Fruit fly (Drosophila melanogaster) whole organism, embryonic: ENCODE measurements around the gene Aprt.

ENCODE experiments used
- Antp ChIP-seq: fragments of 200-800 bp; sonication (Bioruptor generic); optimal IDR thresholded peaks from 3 replicates; lab custom pipeline; 2016; ENCODE audit warnings: missing biosample characterization, missing genetic modification characterization
- Awh ChIP-seq: fragments of 200-800 bp; sonication (Bioruptor generic); IDR thresholded peaks from 2 replicates; pipeline ENCODE4, ENCODE4 v1.3.6; 2022; ENCODE audit warnings: missing biosample characterization, missing genetic modification characterization
- Bdp1 ChIP-seq: fragments of 200-800 bp; sonication (Bioruptor generic); optimal IDR thresholded peaks from 3 replicates; lab custom pipeline; 2016; ENCODE audit warnings: missing biosample characterization, missing genetic modification characterization
- CG10321 ChIP-seq: fragments of 200-800 bp; sonication (Bioruptor generic); IDR thresholded peaks from 2 replicates; pipeline ENCODE4 v1.3.6; 2022; ENCODE audit warnings: missing biosample characterization, missing genetic modification characterization
- CG10462 ChIP-seq: fragments of 200-800 bp; sonication (Bioruptor generic); optimal IDR thresholded peaks from 2 replicates; lab custom pipeline; 2016; ENCODE audit warnings: missing biosample characterization, missing genetic modification characterization
- CG12104 ChIP-seq: fragments of 200-800 bp; sonication (Bioruptor generic); optimal IDR thresholded peaks from 3 replicates; lab custom pipeline; 2016; ENCODE audit warnings: missing biosample characterization, missing genetic modification characterization
- CG14860 ChIP-seq: fragments of 200-800 bp; sonication (Bioruptor generic); IDR thresholded peaks from 3 replicates; pipeline ENCODE4 v1.3.6; 2022; ENCODE audit warnings: missing biosample characterization, missing genetic modification characterization; ENCODE audit not compliant: partially characterized antibody
- CG15011 ChIP-seq: fragments of 200-800 bp; sonication (Bioruptor generic); optimal IDR thresholded peaks from 3 replicates; lab custom pipeline; 2018; ENCODE audit warnings: missing biosample characterization, mild to moderate bottlenecking, missing genetic modification characterization
- CG15269 ChIP-seq: fragments of 200-800 bp; sonication (Bioruptor generic); optimal IDR thresholded peaks from 2 replicates; lab custom pipeline; 2018; ENCODE audit warnings: missing biosample characterization, mild to moderate bottlenecking, missing genetic modification characterization, moderate library complexity
- CG17829 ChIP-seq: fragments of 200-800 bp; optimal IDR thresholded peaks from 2 replicates; lab custom pipeline; 2019; ENCODE audit warnings: missing biosample characterization, mild to moderate bottlenecking, missing genetic modification characterization, moderate library complexity
- CG1792 ChIP-seq: fragments of 200-800 bp; sonication (Bioruptor generic); optimal IDR thresholded peaks from 2 replicates; lab custom pipeline; 2016; ENCODE audit warnings: missing biosample characterization, missing genetic modification characterization
- CG18764 ChIP-seq: fragments of 200-800 bp; sonication (Bioruptor generic); optimal IDR thresholded peaks from 3 replicates; lab custom pipeline; 2016; ENCODE audit warnings: missing biosample characterization, missing genetic modification characterization
- CG30431 ChIP-seq: fragments of 200-800 bp; sonication (Bioruptor generic); optimal IDR thresholded peaks from 2 replicates; lab custom pipeline; 2017; ENCODE audit warnings: missing biosample characterization, missing genetic modification characterization
- CG31441 ChIP-seq: fragments of 200-800 bp; sonication (Bioruptor generic); IDR thresholded peaks from 2 replicates; pipeline ENCODE4 v1.3.6; 2022; ENCODE audit warnings: missing biosample characterization, missing genetic modification characterization
- CG32532 ChIP-seq: fragments of 200-800 bp; sonication (Bioruptor generic); IDR thresholded peaks from 2 replicates; pipeline ENCODE4 v1.3.6; 2022; ENCODE audit warnings: missing biosample characterization, missing genetic modification characterization
- CG42726 ChIP-seq: fragments of 200-800 bp; sonication (Bioruptor generic); IDR thresholded peaks from 2 replicates; pipeline ENCODE4 v1.3.6; 2022; ENCODE audit warnings: missing biosample characterization, missing genetic modification characterization; ENCODE audit not compliant: partially characterized antibody
- CG4707 ChIP-seq: fragments of 200-800 bp; sonication (Bioruptor generic); optimal IDR thresholded peaks from 2 replicates; lab custom pipeline; 2018; ENCODE audit warnings: missing biosample characterization, mild to moderate bottlenecking, missing genetic modification characterization, moderate library complexity
- CG6254 ChIP-seq: fragments of 200-800 bp; sonication (Bioruptor generic); optimal IDR thresholded peaks from 3 replicates; lab custom pipeline; 2017; ENCODE audit warnings: mild to moderate bottlenecking, missing biosample characterization, missing genetic modification reagents, missing genetic modification characterization
- CG6765 ChIP-seq: fragments of 200-800 bp; sonication (Bioruptor generic); optimal IDR thresholded peaks from 3 replicates; lab custom pipeline; 2017; ENCODE audit warnings: missing biosample characterization, mild to moderate bottlenecking, missing genetic modification characterization
- CG7271 ChIP-seq: fragments of 200-800 bp; sonication (Bioruptor generic); optimal IDR thresholded peaks from 2 replicates; lab custom pipeline; 2018; ENCODE audit warnings: missing biosample characterization, mild to moderate bottlenecking, missing genetic modification characterization, moderate library complexity
- CG7963 ChIP-seq: fragments of 200-800 bp; sonication (Bioruptor generic); IDR thresholded peaks from 3 replicates; pipeline ENCODE4 v1.3.6; 2022; ENCODE audit warnings: missing biosample characterization, missing genetic modification characterization; ENCODE audit not compliant: partially characterized antibody
- CG9437 ChIP-seq: fragments of 200-800 bp; sonication (Bioruptor generic); optimal IDR thresholded peaks from 2 replicates; lab custom pipeline; 2018; ENCODE audit warnings: missing biosample characterization, mild to moderate bottlenecking, missing genetic modification characterization
- ERR ChIP-seq: fragments of 200-800 bp; sonication (Bioruptor generic); optimal IDR thresholded peaks from 2 replicates; lab custom pipeline; 2016; ENCODE audit warnings: missing biosample characterization, missing genetic modification characterization
- Fer3 ChIP-seq: fragments of 200-800 bp; sonication (Bioruptor generic); optimal IDR thresholded peaks from 2 replicates; lab custom pipeline; 2018; ENCODE audit warnings: missing biosample characterization, mild to moderate bottlenecking, missing genetic modification characterization, moderate library complexity
- HLH54F ChIP-seq: fragments of 200-800 bp; sonication (Bioruptor generic); optimal IDR thresholded peaks from 3 replicates; lab custom pipeline; 2016; ENCODE audit warnings: missing biosample characterization, missing genetic modification characterization
- Lpt ChIP-seq: fragments of >200 bp; optimal IDR thresholded peaks from 2 replicates; lab custom pipeline; 2018; ENCODE audit warnings: missing biosample characterization, missing genetic modification characterization
- Nf-YB ChIP-seq: fragments of 200-800 bp; sonication (Bioruptor generic); optimal IDR thresholded peaks from 3 replicates; lab custom pipeline; 2019; ENCODE audit warnings: missing biosample characterization, mild to moderate bottlenecking, missing genetic modification characterization, moderate library complexity
- Oaz ChIP-seq: fragments of 200-800 bp; sonication (Bioruptor generic); IDR thresholded peaks from 2 replicates; pipeline ENCODE4 v1.3.6; 2022; ENCODE audit warnings: missing biosample characterization, missing genetic modification characterization
- Rfx ChIP-seq: fragments of 200-800 bp; sonication (Bioruptor generic); IDR thresholded peaks from 2 replicates; pipeline ENCODE4 v1.3.6; 2022; ENCODE audit warnings: missing biosample characterization, missing genetic modification characterization
- Sin3A ChIP-seq: fragments of >200 bp; optimal IDR thresholded peaks from 2 replicates; lab custom pipeline; 2018
- ac ChIP-seq: fragments of 200-800 bp; sonication (Bioruptor generic); optimal IDR thresholded peaks from 3 replicates; lab custom pipeline; 2017; ENCODE audit warnings: missing biosample characterization, mild to moderate bottlenecking, missing genetic modification characterization
- ap ChIP-seq: fragments of 200-800 bp; sonication (Bioruptor generic); IDR thresholded peaks from 2 replicates; pipeline ENCODE4 v1.3.6; 2022; ENCODE audit warnings: missing biosample characterization, missing genetic modification characterization
- ash1 ChIP-seq: fragments of 200-800 bp; sonication (Bioruptor generic); optimal IDR thresholded peaks from 2 replicates; lab custom pipeline; 2018; ENCODE audit warnings: missing biosample characterization, mild to moderate bottlenecking, missing genetic modification characterization
- ato ChIP-seq: fragments of 200-800 bp; sonication (Bioruptor generic); IDR thresholded peaks from 2 replicates; pipeline ENCODE4 v1.3.6; 2022; ENCODE audit warnings: missing biosample characterization, missing genetic modification characterization; ENCODE audit not compliant: partially characterized antibody
- bcd ChIP-seq: fragments of 200-800 bp; sonication (Bioruptor generic); optimal IDR thresholded peaks from 2 replicates; lab custom pipeline; 2017; ENCODE audit warnings: missing biosample characterization, mild to moderate bottlenecking, missing genetic modification characterization
- bowl ChIP-seq: fragments of 200-800 bp; sonication (Bioruptor generic); IDR thresholded peaks from 2 replicates; pipeline ENCODE4 v1.3.6; 2022; ENCODE audit warnings: missing biosample characterization, missing genetic modification characterization
- btn ChIP-seq: fragments of 200-800 bp; sonication (Bioruptor generic); optimal IDR thresholded peaks from 2 replicates; lab custom pipeline; 2016; ENCODE audit warnings: missing biosample characterization, missing genetic modification characterization
- cas ChIP-seq: fragments of 200-800 bp; sonication (Bioruptor generic); IDR thresholded peaks from 2 replicates; pipeline ENCODE4 v1.3.6; 2022; ENCODE audit warnings: missing biosample characterization, missing genetic modification characterization
- danr ChIP-seq: fragments of 200-800 bp; sonication (Bioruptor generic); IDR thresholded peaks from 2 replicates; pipeline ENCODE4 v1.3.6; 2022; ENCODE audit warnings: missing biosample characterization, missing genetic modification characterization
- dimm ChIP-seq: fragments of 200-800 bp; sonication (Bioruptor generic); IDR thresholded peaks from 2 replicates; pipeline ENCODE4 v1.3.6; 2022; ENCODE audit warnings: missing biosample characterization, missing genetic modification characterization
- dm ChIP-seq: fragments of 200-800 bp; sonication (Bioruptor generic); optimal IDR thresholded peaks from 3 replicates; lab custom pipeline; 2016; ENCODE audit warnings: missing biosample characterization, missing genetic modification characterization
- esg ChIP-seq: fragments of 200-800 bp; sonication (Bioruptor generic); conservative IDR thresholded peaks from 2 replicates; pipeline ENCODE4 v1.3.6; 2022; ENCODE audit warnings: missing biosample characterization, missing genetic modification characterization
- exex ChIP-seq: fragments of 200-800 bp; sonication (Bioruptor generic); optimal IDR thresholded peaks from 4 replicates; lab custom pipeline; 2018; ENCODE audit warnings: missing biosample characterization, mild to moderate bottlenecking, missing genetic modification characterization, moderate library complexity
- gro ChIP-seq: fragments of 200-800 bp; sonication (Bioruptor generic); optimal IDR thresholded peaks from 2 replicates; lab custom pipeline; 2016; ENCODE audit warnings: missing biosample characterization, missing genetic modification characterization
- hbn ChIP-seq: fragments of 200-800 bp; sonication (Bioruptor generic); IDR thresholded peaks from 2 replicates; pipeline ENCODE4 v1.3.6; 2022; ENCODE audit warnings: missing biosample characterization, missing genetic modification characterization; ENCODE audit not compliant: partially characterized antibody
- hth ChIP-seq: fragments of >200 bp; optimal IDR thresholded peaks from 2 replicates; lab custom pipeline; 2017; ENCODE audit warnings: inconsistent platforms
- kah ChIP-seq: fragments of 200-800 bp; sonication (Bioruptor generic); optimal IDR thresholded peaks from 2 replicates; lab custom pipeline; 2018; ENCODE audit warnings: missing biosample characterization, mild to moderate bottlenecking, missing genetic modification characterization
- peb ChIP-seq: fragments of 200-800 bp; sonication (Bioruptor generic); IDR thresholded peaks from 2 replicates; pipeline ENCODE4 v1.3.6; 2022; ENCODE audit warnings: missing biosample characterization, missing genetic modification characterization
- pum ChIP-seq: fragments of 200-800 bp; sonication (Bioruptor generic); optimal IDR thresholded peaks from 2 replicates; lab custom pipeline; 2016; ENCODE audit warnings: missing biosample characterization, missing genetic modification characterization
- rib ChIP-seq: fragments of 200-800 bp; sonication (Bioruptor generic); IDR thresholded peaks from 2 replicates; pipeline ENCODE4 v1.3.6; 2022; ENCODE audit warnings: missing biosample characterization, missing genetic modification characterization
- ttk ChIP-seq: fragments of 200-800 bp; sonication (Bioruptor generic); IDR thresholded peaks from 2 replicates; pipeline ENCODE4 v2.1.2; 2022; ENCODE audit warnings: missing biosample characterization, missing genetic modification characterization
- vnd ChIP-seq: fragments of 200-800 bp; sonication (Bioruptor generic); IDR thresholded peaks from 3 replicates; pipeline ENCODE4 v1.3.6; 2022; ENCODE audit warnings: missing biosample characterization, missing genetic modification characterization; ENCODE audit not compliant: partially characterized antibody

The Aprt gene

DNA sequence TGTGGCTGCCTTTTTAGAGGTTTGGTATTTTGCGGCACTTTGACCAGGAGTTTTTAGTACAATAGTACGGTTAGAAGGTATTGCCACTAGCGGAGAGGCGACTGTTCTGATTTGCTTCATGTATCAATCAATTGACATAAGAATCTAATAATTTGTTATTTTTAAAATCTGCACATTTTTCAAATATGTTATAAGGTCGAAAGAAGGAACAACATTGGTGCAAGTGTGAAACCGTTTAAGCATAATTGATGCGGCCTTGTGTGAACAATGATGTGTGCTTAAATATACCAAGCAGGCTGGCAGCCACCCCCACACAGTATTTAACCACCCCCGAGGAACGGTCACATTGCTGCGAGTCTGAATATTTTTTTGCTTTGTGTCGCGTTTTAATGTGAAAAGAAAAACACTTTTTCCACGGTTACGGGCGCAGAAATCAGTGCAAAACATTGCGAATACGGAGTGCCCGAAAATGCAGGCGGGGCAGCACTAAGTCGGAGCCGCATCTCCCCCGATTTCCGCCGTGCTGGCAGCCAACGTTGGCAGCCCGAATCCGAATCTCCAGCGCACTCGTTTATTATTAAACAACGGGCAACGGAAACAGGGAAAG is 19.6 kb downstream of the Aprt start, which contains the start of the genes HBS1 and CG12025 (continued):
- TF ChIP-seq CG42726 (no peak), ash1 (no peak), CG10462 (GFP tag; lab: Kevin White, UChicago) (no peak), esg (GFP tag; lab: Robert Waterston, UW) (peak; percentile 43; the same call in 1 of the 2 replicates), ap (GFP tag; lab: Robert Waterston, UW) (no peak), CG15011 (no peak), CG30431 (GFP tag; lab: Kevin White, UChicago) (peak; percentile 31), kah (GFP tag; lab: Kevin White, UChicago) (no peak), Bdp1 (GFP tag; lab: Kevin White, UChicago) (peak; percentile 40), CG7271 (tag; lab: Kevin White, UChicago) (no peak), ttk (no peak), rib (GFP tag; lab: Robert Waterston, UW) (no peak), CG10321 (no peak), hbn (no peak), Antp (peak; percentile 33), CG17829 (peak; percentile 77), bowl (GFP tag; lab: Robert Waterston, UW) (no peak), CG9437 (GFP tag; lab: Kevin White, UChicago) (no peak), cas (0 out of 2 replicates have a peak, but pooled peaks have one; percentile 26), CG6254 (GFP tag; lab: Kevin White, UChicago) (no peak), pum (GFP tag; lab: Kevin White, UChicago) (peak; percentile 75), bcd (peak; percentile 61), CG15269 (peak; percentile 32), ac (GFP tag; lab: Kevin White, UChicago) (no peak), Fer3 (tag; lab: Kevin White, UChicago) (peak; percentile 65), CG4707 (no peak), CG1792 (GFP tag; lab: Kevin White, UChicago) (no peak), Rfx (GFP tag; lab: Robert Waterston, UW) (peak; percentile 71), HLH54F (peak; percentile 67), CG14860 (GFP tag; lab: Robert Waterston, UW) (no peak), peb (GFP tag; lab: Robert Waterston, UW) (no peak), ato (GFP tag; lab: Robert Waterston, UW) (no peak), ERR (GFP tag; lab: Kevin White, UChicago) (no peak), CG7963 (GFP tag; lab: Robert Waterston, UW) (no peak), vnd (no peak), CG6765 (peak; percentile 6), CG31441 (GFP tag; lab: Robert Waterston, UW) (peak; percentile 60), CG12104 (GFP tag; lab: Kevin White, UChicago) (no peak), dm (GFP tag; lab: Kevin White, UChicago) (peak; percentile 60), gro (peak; percentile 15), dimm (GFP tag; lab: Robert Waterston, UW) (no peak), Oaz (GFP tag; lab: Robert Waterston, UW) (no peak), danr (GFP tag; lab: Robert Waterston, UW) (no peak), Sin3A (peak; percentile 97), CG32532 (peak; percentile 31; the same call in 1 of the 2 replicates), Lpt (GFP tag; lab: Kevin White, UChicago) (no peak), Nf-YB (GFP tag; lab: Kevin White, UChicago) (no peak), CG18764 (peak; percentile 24), exex (tag; lab: Kevin White, UChicago) (no peak), hth (lab: Kevin White, UChicago) (no peak), Awh (GFP tag; lab: Robert Waterston, UW) (no peak), btn (GFP tag; lab: Kevin White, UChicago) (no peak)
